Worm (Caenorhabditis elegans): ENCODE results near the gene R148.8.

R148.8 gene

ce11 chrIII:3199416-3199815 lies 8.1 kb downstream of the R148.8 start, which contains the start of gene heh-1:
TSS of gene heh-1 (minus strand) at chrIII:3199516.
- no peak for TF ChIP-seq dpl-1 (GFP tag; optimal IDR thresholded peaks at IDR 0.05)
- no peak for TF ChIP-seq unc-86 (tag; optimal IDR thresholded peaks at IDR 0.05)
- no peak for TF ChIP-seq ets-5 (GFP tag; IDR thresholded peaks at IDR 0.05)
- TF ChIP-seq C04F5.9 (tag; optimal IDR thresholded peaks at IDR 0.05): no peak
- no peak for TF ChIP-seq vab-15 (tag; optimal IDR thresholded peaks at IDR 0.05)
- TF ChIP-seq isw-1 (GFP tag; IDR thresholded peaks at IDR 0.05): no peak
- no peak for TF ChIP-seq F16B12.6 (tag; optimal IDR thresholded peaks at IDR 0.05)
- no peak for TF ChIP-seq ceh-88 (GFP tag; IDR thresholded peaks at IDR 0.05)
- TF ChIP-seq mdl-1 (tag; optimal IDR thresholded peaks at IDR 0.05): no peak
- no peak for TF ChIP-seq snu-23 (GFP tag; optimal IDR thresholded peaks at IDR 0.05)
- TF ChIP-seq ceh-8 (GFP tag; optimal IDR thresholded peaks at IDR 0.05): no peak

ce11 chrIII:3200563-3200962 lies 9.3 kb downstream of the R148.8 start:
- TF ChIP-seq aha-1 (tag; optimal IDR thresholded peaks at IDR 0.05) (no peak), unc-86 (tag; optimal IDR thresholded peaks at IDR 0.05) (no peak), Y116A8C.19 (tag; optimal IDR thresholded peaks at IDR 0.05; ENCODE audit: borderline replicate concordance) (no peak), ama-1 (optimal IDR thresholded peaks at IDR 0.05) (no peak), grh-1 (GFP tag; IDR thresholded peaks at IDR 0.05) (no peak), nhr-19 (GFP tag; conservative IDR thresholded peaks at IDR 0.05) (peak; percentile 14), snu-23 (GFP tag; optimal IDR thresholded peaks at IDR 0.05) (peak; percentile 36), dsc-1 (tag; optimal IDR thresholded peaks at IDR 0.05) (no peak), rnt-1 (tag; optimal IDR thresholded peaks at IDR 0.05) (peak; percentile 77), aly-2 (tag; optimal IDR thresholded peaks at IDR 0.05) (no peak), lin-39 (tag; optimal IDR thresholded peaks at IDR 0.05) (peak; percentile 21), nhr-90 (tag; optimal IDR thresholded peaks at IDR 0.05; ENCODE audit: poor library complexity) (no peak), mdl-1 (tag; optimal IDR thresholded peaks at IDR 0.05) (no peak), unc-130 (tag; optimal IDR thresholded peaks at IDR 0.05) (no peak), nhr-28 (tag; optimal IDR thresholded peaks at IDR 0.05) (no peak), irx-1 (tag; optimal IDR thresholded peaks at IDR 0.05) (no peak), F16B12.6 (tag; optimal IDR thresholded peaks at IDR 0.05) (no peak), pag-3 (tag; optimal IDR thresholded peaks at IDR 0.05; ENCODE audit: borderline replicate concordance, insufficient read depth) (peak; percentile 16), lin-35 (GFP tag; optimal IDR thresholded peaks at IDR 0.05) (no peak), fos-1 (tag; optimal IDR thresholded peaks at IDR 0.05) (no peak), lsy-2 (tag; optimal IDR thresholded peaks at IDR 0.05) (peak in 1 of 2 experiments; percentile 10), nhr-71 (tag; optimal IDR thresholded peaks at IDR 0.05) (peak; percentile 41), vab-15 (tag; optimal IDR thresholded peaks at IDR 0.05) (no peak), ces-1 (GFP tag; optimal IDR thresholded peaks at IDR 0.05) (no peak), lin-14 (GFP tag; optimal IDR thresholded peaks at IDR 0.05) (peak; percentile 77), sptf-1 (tag; optimal IDR thresholded peaks at IDR 0.05) (no peak), sup-37 (GFP tag; optimal IDR thresholded peaks at IDR 0.05) (no peak), C04F5.9 (tag; optimal IDR thresholded peaks at IDR 0.05) (no peak), pqm-1 (tag; optimal IDR thresholded peaks at IDR 0.05) (no peak), unc-98 (GFP tag; IDR thresholded peaks at IDR 0.05) (0 out of 2 replicates have a peak, but pooled peaks have one; percentile 28), ceh-8 (GFP tag; optimal IDR thresholded peaks at IDR 0.05) (no peak), lir-3 (tag; optimal IDR thresholded peaks at IDR 0.05; ENCODE audit: poor library complexity) (no peak), nhr-84 (tag; optimal IDR thresholded peaks at IDR 0.05) (no peak)

DNA sequence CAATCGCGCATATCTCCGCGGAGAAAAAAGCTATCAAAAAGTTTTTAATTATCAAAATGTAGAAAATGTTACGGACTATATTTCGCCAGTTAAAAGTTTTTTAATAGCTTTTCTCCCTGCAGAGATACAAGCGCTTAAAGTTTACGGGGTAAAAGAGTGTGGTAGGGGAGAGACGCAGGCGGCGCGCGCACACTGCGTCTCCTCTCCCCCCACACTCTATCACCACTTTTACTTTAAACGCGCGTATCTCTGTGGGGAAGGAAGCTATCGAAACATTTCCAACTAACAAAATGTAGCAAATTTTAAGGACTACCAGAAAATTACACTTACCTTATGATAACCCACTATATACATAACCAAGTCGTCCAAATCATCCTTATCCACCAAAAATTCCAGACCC lies 12.3 kb downstream of the R148.8 start:
- TF ChIP-seq efl-1 (optimal IDR thresholded peaks at IDR 0.05) (no peak), efl-1 (GFP tag; optimal IDR thresholded peaks at IDR 0.05 in 1 of 2) (peak in 1 of 2 experiments; percentile 57), alr-1 (tag; optimal IDR thresholded peaks at IDR 0.05; ENCODE audit: borderline replicate concordance) (no peak)

All from whole organism, L1 larva.